Worm (Caenorhabditis elegans): ENCODE results near the gene fndc-1.

fndc-1 gene

ce11 chrII:11224045-11224481 lies 13.1 kb downstream of the fndc-1 start (continued):
- TF ChIP-seq atf-7 (tag; optimal IDR thresholded peaks at IDR 0.05) (peak; percentile 54), egl-44 (GFP tag; IDR thresholded peaks at IDR 0.05) (0 out of 2 replicates have a peak, but pooled peaks have one; percentile 20), cebp-1 (GFP tag; IDR thresholded peaks at IDR 0.05) (no peak), cebp-1 (tag; optimal IDR thresholded peaks at IDR 0.05) (no peak), snpc-1.3 (tag; optimal IDR thresholded peaks at IDR 0.05; ENCODE audit: insufficient read depth) (peak; percentile 95), lin-40 (tag; optimal IDR thresholded peaks at IDR 0.05) (peak; percentile 81), chd-7 (tag; optimal IDR thresholded peaks at IDR 0.05) (peak; percentile 23), cebp-2 (GFP tag; IDR thresholded peaks at IDR 0.05) (no peak), snpc-1.1 (tag; optimal IDR thresholded peaks at IDR 0.05; ENCODE audit: insufficient read depth) (peak; percentile 99), bed-1 (GFP tag; IDR thresholded peaks at IDR 0.05) (no peak), unc-62 (GFP tag; optimal IDR thresholded peaks at IDR 0.05) (no peak), ceh-91 (GFP tag; IDR thresholded peaks at IDR 0.05) (peak; percentile 49; the same call in 1 of the 2 replicates), ZK185.1 (tag; optimal IDR thresholded peaks at IDR 0.05; ENCODE audit: poor library complexity, severe bottlenecking) (peak; percentile 81), sptf-2 (GFP tag; optimal IDR thresholded peaks at IDR 0.05) (no peak), hsf-1 (GFP tag; IDR thresholded peaks at IDR 0.05) (peak; percentile 52), B0035.1 (tag; optimal IDR thresholded peaks at IDR 0.05) (peak; percentile 30), sea-2 (GFP tag; IDR thresholded peaks at IDR 0.05) (no peak), mes-4 (tag; optimal IDR thresholded peaks at IDR 0.05) (peak; percentile 29), fkh-3 (tag; optimal IDR thresholded peaks at IDR 0.05) (no peak), efl-1 (GFP tag; optimal IDR thresholded peaks at IDR 0.05) (peak; percentile 40), C06A6.2 (GFP tag; conservative IDR thresholded peaks at IDR 0.05) (peak; percentile 54; the same call in 1 of the 2 replicates), snpc-3.4 (tag; optimal IDR thresholded peaks at IDR 0.05) (peak; percentile 98), bed-2 (GFP tag; IDR thresholded peaks at IDR 0.05) (no peak), dpl-1 (GFP tag; optimal IDR thresholded peaks at IDR 0.05) (no peak), hmg-20 (GFP tag; IDR thresholded peaks at IDR 0.05) (peak; percentile 68; the same call in 1 of the 2 replicates), lin-26 (GFP tag; IDR thresholded peaks at IDR 0.05) (peak; percentile 64; the same call in 1 of the 2 replicates), F57C9.4 (tag; optimal IDR thresholded peaks at IDR 0.05) (no peak), mel-28 (tag; optimal IDR thresholded peaks at IDR 0.05; ENCODE audit: borderline replicate concordance) (no peak), egrh-3 (GFP tag; IDR thresholded peaks at IDR 0.05) (no peak), F52B5.7 (tag; optimal IDR thresholded peaks at IDR 0.05) (peak; percentile 37), snpc-4 (GFP tag; optimal IDR thresholded peaks at IDR 0.05) (peak; percentile 99), snpc-4 (tag; optimal IDR thresholded peaks at IDR 0.05) (peak; percentile 99 to 100 (median 99)), lir-1 (GFP tag; conservative IDR thresholded peaks at IDR 0.05) (0 out of 2 replicates have a peak, but pooled peaks have one; percentile 39), athp-1 (tag; optimal IDR thresholded peaks at IDR 0.05) (peak; percentile 24), nhr-80 (tag; optimal IDR thresholded peaks at IDR 0.05) (peak; percentile 60), ztf-22 (GFP tag; optimal IDR thresholded peaks at IDR 0.05) (no peak), B0336.3 (GFP tag; IDR thresholded peaks at IDR 0.05) (peak; percentile 96), attf-6 (GFP tag; IDR thresholded peaks at IDR 0.05) (peak; percentile 93), repo-1 (tag; optimal IDR thresholded peaks at IDR 0.05) (peak; percentile 76), ceh-100 (GFP tag; IDR thresholded peaks at IDR 0.05) (peak; percentile 66)
